Worm (Caenorhabditis elegans) whole organism, mixed stage, embryonic: ENCODE measurements around the gene ZC412.3.

Experiments
- nhr-12 ChIP-seq: fragments of 150-350 bp; optimal IDR thresholded peaks from 2 replicates; lab custom pipeline; 2014; ENCODE audit warnings: missing biosample characterization, missing genetic modification characterization
- pha-4 ChIP-seq: fragments of 150-350 bp; optimal IDR thresholded peaks from 2 replicates; lab custom pipeline; 2018; ENCODE audit warnings: missing biosample characterization, missing genetic modification reagents, missing genetic modification characterization
- unc-39 ChIP-seq: fragments of 150-350 bp; optimal IDR thresholded peaks from 2 replicates; lab custom pipeline; 2014; ENCODE audit warnings: missing biosample characterization, missing genetic modification characterization

- no peak for TF ChIP-seq unc-39 (tag; lab: Kevin White, UChicago)
- TF ChIP-seq pha-4 (tag; lab: Kevin White, UChicago) = no peak
- TF ChIP-seq nhr-12 = no peak
These were observed 49.8 kb downstream of the ZC412.3 start, which contains the start of gene W06A7.2 for ce11 chrV:14821553-14821952.
